Fruit fly (Drosophila melanogaster): ENCODE data around the gene CG12499.

The CG12499 gene

dm6 chr3R:22455335-22455985 is 9.1 kb upstream of the CG12499 start (continued):
- peak; percentile 34 for TF ChIP-seq Oli (tag; optimal IDR thresholded peaks at IDR 0.05)
- TF ChIP-seq CG43689 (GFP tag; IDR thresholded peaks at IDR 0.05): no peak
- no peak for TF ChIP-seq CG12942 (GFP tag; optimal IDR thresholded peaks at IDR 0.05)
- TF ChIP-seq CG8290 (GFP tag; optimal IDR thresholded peaks at IDR 0.05): no peak
- TF ChIP-seq CG8290 (tag; optimal IDR thresholded peaks at IDR 0.05): no peak
- no peak for TF ChIP-seq wdn (GFP tag; IDR thresholded peaks at IDR 0.05)
- TF ChIP-seq CG5953 (GFP tag; IDR thresholded peaks at IDR 0.05): no peak
- peak; percentile 5 for TF ChIP-seq CG10979 (tag; optimal IDR thresholded peaks at IDR 0.05)
- TF ChIP-seq ro (GFP tag; IDR thresholded peaks at IDR 0.05): no peak
- no peak for TF ChIP-seq croc (GFP tag; conservative IDR thresholded peaks at IDR 0.05)
- peak; percentile 6 for TF ChIP-seq grau (tag; optimal IDR thresholded peaks at IDR 0.05)
- TF ChIP-seq CG2120 (GFP tag; optimal IDR thresholded peaks at IDR 0.05): peak; percentile 4
- no peak for TF ChIP-seq Dfd (GFP tag; optimal IDR thresholded peaks at IDR 0.05)
- no peak for TF ChIP-seq cwo (GFP tag; optimal IDR thresholded peaks at IDR 0.05)
- no peak for TF ChIP-seq exex (tag; optimal IDR thresholded peaks at IDR 0.05)
- TF ChIP-seq H2.0 (GFP tag; IDR thresholded peaks at IDR 0.05): no peak
- TF ChIP-seq Atf6 (GFP tag; IDR thresholded peaks at IDR 0.05): no peak
- peak; percentile 7 for TF ChIP-seq Sox102F (GFP tag; optimal IDR thresholded peaks at IDR 0.05)
- no peak for TF ChIP-seq CG13894 (tag; optimal IDR thresholded peaks at IDR 0.05)
- TF ChIP-seq Hr51 (GFP tag; optimal IDR thresholded peaks at IDR 0.05): peak in 1 of 2 experiments; percentile 2
- TF ChIP-seq CoRest (tag; optimal IDR thresholded peaks at IDR 0.05): peak; percentile 14
- TF ChIP-seq Ssrp (tag; optimal IDR thresholded peaks at IDR 0.05): peak; percentile 20
- TF ChIP-seq Hsf (GFP tag; optimal IDR thresholded peaks at IDR 0.05): no peak
- no peak for TF ChIP-seq gce (GFP tag; IDR thresholded peaks at IDR 0.05)
- TF ChIP-seq CG12219 (GFP tag; optimal IDR thresholded peaks at IDR 0.05): no peak
- TF ChIP-seq Ets65A (GFP tag): peak; percentile 90
- peak; percentile 55; the same call in 2 of the 3 replicates for TF ChIP-seq CG17361 (GFP tag; IDR thresholded peaks at IDR 0.05)
- no peak for TF ChIP-seq Optix (GFP tag; IDR thresholded peaks at IDR 0.05)
- no peak for TF ChIP-seq Jarid2 (GFP tag; optimal IDR thresholded peaks at IDR 0.05)
- TF ChIP-seq slbo (GFP tag; IDR thresholded peaks at IDR 0.05): no peak
- no peak for TF ChIP-seq CG4404 (GFP tag; IDR thresholded peaks at IDR 0.05)
- no peak for TF ChIP-seq Nf-YB (GFP tag; optimal IDR thresholded peaks at IDR 0.05)
- TF ChIP-seq CG15601 (tag; optimal IDR thresholded peaks at IDR 0.05): no peak
- TF ChIP-seq Mrtf (GFP tag; IDR thresholded peaks at IDR 0.05): no peak
- TF ChIP-seq ind (GFP tag; optimal IDR thresholded peaks at IDR 0.05): peak; percentile 9
- no peak for TF ChIP-seq pum (GFP tag; optimal IDR thresholded peaks at IDR 0.05)
- TF ChIP-seq CG10366 (GFP tag; IDR thresholded peaks at IDR 0.05): no peak
- TF ChIP-seq CG12659 (GFP tag; optimal IDR thresholded peaks at IDR 0.05): peak; percentile 0
- no peak for TF ChIP-seq CG7786 (GFP tag; optimal IDR thresholded peaks at IDR 0.05)
- peak; percentile 31 for TF ChIP-seq CG18262 (tag; optimal IDR thresholded peaks at IDR 0.05)
- no peak for TF ChIP-seq CG31365 (tag; optimal IDR thresholded peaks at IDR 0.05)
- TF ChIP-seq CG16815 (GFP tag; optimal IDR thresholded peaks at IDR 0.05): peak; percentile 6
- TF ChIP-seq CG6654 (GFP tag; optimal IDR thresholded peaks at IDR 0.05): no peak
- TF ChIP-seq CG34376 (GFP tag; optimal IDR thresholded peaks at IDR 0.05): peak; percentile 84
- TF ChIP-seq NC2α (GFP tag; optimal IDR thresholded peaks at IDR 0.05): no peak
- no peak for TF ChIP-seq YL-1 (GFP tag; optimal IDR thresholded peaks at IDR 0.05)
- peak; percentile 25 for TF ChIP-seq CG7556 (GFP tag; optimal IDR thresholded peaks at IDR 0.05)
- TF ChIP-seq tx (GFP tag; optimal IDR thresholded peaks at IDR 0.05): no peak
- no peak for TF ChIP-seq CG7928 (GFP tag; optimal IDR thresholded peaks at IDR 0.05)
- no peak for TF ChIP-seq CG6791 (GFP tag; IDR thresholded peaks at IDR 0.05; ENCODE audit: partially characterized antibody)
- no peak for TF ChIP-seq pfk (GFP tag; optimal IDR thresholded peaks at IDR 0.05)
